Worm (Caenorhabditis elegans): ENCODE results near the gene F36F12.7.

ce11 chrV:2137010-2137409 is 37.9 kb downstream of the F36F12.7 start:
- TF ChIP-seq ets-4 (GFP tag; optimal IDR thresholded peaks at IDR 0.05) (no peak), B0261.1 (tag; optimal IDR thresholded peaks at IDR 0.05) (no peak), F37B4.10 (GFP tag; IDR thresholded peaks at IDR 0.05) (no peak)

Measured in whole organism, young adult.